Fruit fly (Drosophila melanogaster): ENCODE measurements around the gene CG14277.

The CG14277 gene

dm6 chr2L:8229134-8229533, 13.2 kb upstream of the CG14277 start:
- no peak for TF ChIP-seq gl (tag; optimal IDR thresholded peaks at IDR 0.05)
- peak; percentile 87 for TF ChIP-seq CG4496 (GFP tag; IDR thresholded peaks at IDR 0.05)
- no peak for TF ChIP-seq CG8301 (tag; optimal IDR thresholded peaks at IDR 0.05)
- TF ChIP-seq CG17806 (tag; optimal IDR thresholded peaks at IDR 0.05): peak; percentile 29
- TF ChIP-seq CG14655 (GFP tag; optimal IDR thresholded peaks at IDR 0.05): no peak
- no peak for TF ChIP-seq rn (GFP tag; IDR thresholded peaks at IDR 0.05)
- peak; percentile 29 for TF ChIP-seq CG12605 (GFP tag; IDR thresholded peaks at IDR 0.05)
- TF ChIP-seq CG32121 (GFP tag; IDR thresholded peaks at IDR 0.05): peak; percentile 71
- peak; percentile 85 for TF ChIP-seq fd96Ca (GFP tag; IDR thresholded peaks at IDR 0.05)
- TF ChIP-seq CG13204 (GFP tag; optimal IDR thresholded peaks at IDR 0.05): no peak
- no peak for TF ChIP-seq CG8159 (tag; optimal IDR thresholded peaks at IDR 0.05)
- TF ChIP-seq Ets98B (GFP tag; IDR thresholded peaks at IDR 0.05): peak; percentile 84
- TF ChIP-seq Snoo (tag; optimal IDR thresholded peaks at IDR 0.05): no peak
- no peak for TF ChIP-seq CG9948 (tag; optimal IDR thresholded peaks at IDR 0.05)

DNA sequence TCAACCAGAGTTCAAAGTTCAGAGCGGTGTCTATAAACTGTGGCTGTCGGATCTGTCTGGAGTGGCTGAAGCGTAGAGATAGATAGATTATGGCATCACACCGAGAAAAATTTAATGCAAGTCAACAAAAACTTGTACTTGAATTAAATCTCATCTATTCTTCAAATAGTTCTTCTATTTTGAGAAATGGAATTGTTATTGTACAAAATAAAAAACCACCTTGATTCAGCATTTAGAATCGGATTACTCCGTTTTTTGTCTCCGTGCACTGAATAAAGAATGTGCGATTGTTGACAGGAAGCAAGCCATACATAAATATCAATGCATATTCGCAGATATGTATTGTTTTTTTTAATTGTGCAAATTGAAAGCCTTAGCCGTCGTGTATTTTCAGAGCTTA, 12.7 kb upstream of the CG14277 start:
- TF ChIP-seq Pif1B (GFP tag; optimal IDR thresholded peaks at IDR 0.05) (peak; percentile 47), CG17806 (tag; optimal IDR thresholded peaks at IDR 0.05) (peak; percentile 63), CG15710 (tag; optimal IDR thresholded peaks at IDR 0.05) (peak; percentile 53), Pif1A (GFP tag; optimal IDR thresholded peaks at IDR 0.05) (no peak), D1 (tag; optimal IDR thresholded peaks at IDR 0.05) (no peak), rn (GFP tag; IDR thresholded peaks at IDR 0.05) (peak; percentile 72), CG8159 (tag; optimal IDR thresholded peaks at IDR 0.05) (peak; percentile 69), gl (tag; optimal IDR thresholded peaks at IDR 0.05) (no peak), CG9948 (tag; optimal IDR thresholded peaks at IDR 0.05) (peak; percentile 51), Snoo (tag; optimal IDR thresholded peaks at IDR 0.05) (peak; percentile 56), CG8301 (tag; optimal IDR thresholded peaks at IDR 0.05) (peak; percentile 38), CG10348 (GFP tag; IDR thresholded peaks at IDR 0.05) (0 out of 2 replicates have a peak, but pooled peaks have one; percentile 11), CG12605 (GFP tag; IDR thresholded peaks at IDR 0.05) (peak; percentile 76), EcR (GFP tag; optimal IDR thresholded peaks at IDR 0.05) (no peak), fd96Ca (GFP tag; IDR thresholded peaks at IDR 0.05) (peak; percentile 73), CG14655 (GFP tag; optimal IDR thresholded peaks at IDR 0.05) (peak; percentile 47), Ets98B (GFP tag; IDR thresholded peaks at IDR 0.05) (peak; percentile 80), CG13204 (GFP tag; optimal IDR thresholded peaks at IDR 0.05) (no peak), CG34367 (tag; optimal IDR thresholded peaks at IDR 0.05) (peak; percentile 43), CG4496 (GFP tag; IDR thresholded peaks at IDR 0.05) (peak; percentile 86), CG32121 (GFP tag; IDR thresholded peaks at IDR 0.05) (peak; percentile 82)

dm6 chr2L:8230255-8230654, 12.0 kb upstream of the CG14277 start:
- peak; percentile 28 for TF ChIP-seq CG15710 (tag; optimal IDR thresholded peaks at IDR 0.05)
- peak; percentile 26 for TF ChIP-seq CG17806 (tag; optimal IDR thresholded peaks at IDR 0.05)
- peak; percentile 7 for TF ChIP-seq CG14655 (GFP tag; optimal IDR thresholded peaks at IDR 0.05)
- peak; percentile 48 for TF ChIP-seq CG8159 (tag; optimal IDR thresholded peaks at IDR 0.05)
- no peak for TF ChIP-seq CG10348 (GFP tag; IDR thresholded peaks at IDR 0.05)
- TF ChIP-seq EcR (GFP tag; optimal IDR thresholded peaks at IDR 0.05): no peak
- TF ChIP-seq gl (tag; optimal IDR thresholded peaks at IDR 0.05): no peak
- no peak for TF ChIP-seq Ets98B (GFP tag; IDR thresholded peaks at IDR 0.05)
- peak; percentile 32 for TF ChIP-seq CG8301 (tag; optimal IDR thresholded peaks at IDR 0.05)
- no peak for TF ChIP-seq rn (GFP tag; IDR thresholded peaks at IDR 0.05)
- 0 out of 2 replicates have a peak, but pooled peaks have one; percentile 10 for TF ChIP-seq CG12605 (GFP tag; IDR thresholded peaks at IDR 0.05)
- TF ChIP-seq CG4496 (GFP tag; IDR thresholded peaks at IDR 0.05): peak; percentile 64; the same call in 1 of the 3 replicates
- no peak for TF ChIP-seq CG13204 (GFP tag; optimal IDR thresholded peaks at IDR 0.05)
- TF ChIP-seq CG32121 (GFP tag; IDR thresholded peaks at IDR 0.05): no peak

- peak; percentile 85 for TF ChIP-seq Pif1B (GFP tag; optimal IDR thresholded peaks at IDR 0.05)
- peak; percentile 89 for TF ChIP-seq gl (tag; optimal IDR thresholded peaks at IDR 0.05)
- TF ChIP-seq CG4496 (GFP tag; IDR thresholded peaks at IDR 0.05): peak; percentile 91
- TF ChIP-seq EcR (GFP tag; optimal IDR thresholded peaks at IDR 0.05): peak; percentile 20
- TF ChIP-seq CG32121 (GFP tag; IDR thresholded peaks at IDR 0.05): peak; percentile 60
- peak; percentile 91 for TF ChIP-seq CG34367 (tag; optimal IDR thresholded peaks at IDR 0.05)
- peak; percentile 89 for TF ChIP-seq CG9948 (tag; optimal IDR thresholded peaks at IDR 0.05)
- peak; percentile 89 for TF ChIP-seq fd96Ca (GFP tag; IDR thresholded peaks at IDR 0.05)
- peak; percentile 55 for TF ChIP-seq Snoo (tag; optimal IDR thresholded peaks at IDR 0.05)
- peak; percentile 91 for TF ChIP-seq CG17806 (tag; optimal IDR thresholded peaks at IDR 0.05)
- no peak for TF ChIP-seq CG10348 (GFP tag; IDR thresholded peaks at IDR 0.05)
- TF ChIP-seq CG13204 (GFP tag; optimal IDR thresholded peaks at IDR 0.05): peak; percentile 81
- peak; percentile 84 for TF ChIP-seq Pif1A (GFP tag; optimal IDR thresholded peaks at IDR 0.05)
- TF ChIP-seq CG12605 (GFP tag; IDR thresholded peaks at IDR 0.05): peak; percentile 84
- TF ChIP-seq CG8159 (tag; optimal IDR thresholded peaks at IDR 0.05): peak; percentile 89
- TF ChIP-seq CG8301 (tag; optimal IDR thresholded peaks at IDR 0.05): peak; percentile 85
- peak; percentile 91 for TF ChIP-seq CG15710 (tag; optimal IDR thresholded peaks at IDR 0.05)
- 0 out of 2 replicates have a peak, but pooled peaks have one; percentile 26 for TF ChIP-seq rn (GFP tag; IDR thresholded peaks at IDR 0.05)
- peak; percentile 89 for TF ChIP-seq CG14655 (GFP tag; optimal IDR thresholded peaks at IDR 0.05)
- peak; percentile 75 for TF ChIP-seq Ets98B (GFP tag; IDR thresholded peaks at IDR 0.05)
- peak; percentile 49 for TF ChIP-seq D1 (tag; optimal IDR thresholded peaks at IDR 0.05)
These were observed 9.9 kb upstream of the CG14277 start for dm6 chr2L:8232389-8232788.

DNA sequence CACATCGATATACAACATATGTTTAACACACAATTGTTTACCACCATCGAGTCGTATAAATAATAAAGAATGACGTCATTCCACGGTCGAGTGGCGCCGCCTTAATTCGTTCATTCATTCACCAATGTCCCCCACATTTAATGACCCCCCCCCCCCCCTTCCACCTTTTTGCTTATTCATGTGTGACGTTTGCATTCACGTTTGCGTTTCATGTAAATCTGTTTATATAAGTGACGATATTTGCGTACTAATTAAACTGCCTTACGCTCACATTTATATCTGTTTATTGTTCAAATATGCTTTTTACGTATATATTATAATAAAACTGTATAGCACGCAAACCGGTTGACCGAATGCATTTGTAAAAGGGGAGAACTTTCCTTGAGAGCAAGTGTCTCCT, 8.7 kb upstream of the CG14277 start:
- no peak for TF ChIP-seq CG9948 (tag; optimal IDR thresholded peaks at IDR 0.05)
- no peak for TF ChIP-seq CG4496 (GFP tag; IDR thresholded peaks at IDR 0.05)
- TF ChIP-seq CG12605 (GFP tag; IDR thresholded peaks at IDR 0.05): no peak
- TF ChIP-seq fd96Ca (GFP tag; IDR thresholded peaks at IDR 0.05): no peak
- TF ChIP-seq CG32121 (GFP tag; IDR thresholded peaks at IDR 0.05): no peak
- no peak for TF ChIP-seq CG34367 (tag; optimal IDR thresholded peaks at IDR 0.05)
- no peak for TF ChIP-seq CG10348 (GFP tag; IDR thresholded peaks at IDR 0.05)
- TF ChIP-seq CG17806 (tag; optimal IDR thresholded peaks at IDR 0.05): no peak
- TF ChIP-seq Pif1A (GFP tag; optimal IDR thresholded peaks at IDR 0.05): peak; percentile 13
- no peak for TF ChIP-seq Pif1B (GFP tag; optimal IDR thresholded peaks at IDR 0.05)
- TF ChIP-seq EcR (GFP tag; optimal IDR thresholded peaks at IDR 0.05): no peak
- no peak for TF ChIP-seq rn (GFP tag; IDR thresholded peaks at IDR 0.05)
- TF ChIP-seq CG15710 (tag; optimal IDR thresholded peaks at IDR 0.05): no peak
- TF ChIP-seq CG14655 (GFP tag; optimal IDR thresholded peaks at IDR 0.05): no peak
- no peak for TF ChIP-seq Ets98B (GFP tag; IDR thresholded peaks at IDR 0.05)
- TF ChIP-seq Snoo (tag; optimal IDR thresholded peaks at IDR 0.05): peak; percentile 1
- no peak for TF ChIP-seq D1 (tag; optimal IDR thresholded peaks at IDR 0.05)
- TF ChIP-seq CG8159 (tag; optimal IDR thresholded peaks at IDR 0.05): peak; percentile 1
- no peak for TF ChIP-seq CG8301 (tag; optimal IDR thresholded peaks at IDR 0.05)
- no peak for TF ChIP-seq CG13204 (GFP tag; optimal IDR thresholded peaks at IDR 0.05)
- no peak for TF ChIP-seq gl (tag; optimal IDR thresholded peaks at IDR 0.05)
